Worm (Caenorhabditis elegans) whole organism, L4/young adult: Measurements from ENCODE around the gene T15B7.8.

ENCODE experiments used
- dao-5 ChIP-seq: sonication (generic microtip); optimal IDR thresholded peaks from 2 replicates; lab custom pipeline; 2016; ENCODE audit warnings: missing genotype, missing genetic modification characterization, moderate library complexity, missing compliant biosample characterization
- him-1 ChIP-seq: sonication (generic microtip); optimal IDR thresholded peaks from 2 replicates; lab custom pipeline; 2016; ENCODE audit warnings: missing genotype, missing genetic modification reagents, missing genetic modification characterization, missing compliant biosample characterization

DNA sequence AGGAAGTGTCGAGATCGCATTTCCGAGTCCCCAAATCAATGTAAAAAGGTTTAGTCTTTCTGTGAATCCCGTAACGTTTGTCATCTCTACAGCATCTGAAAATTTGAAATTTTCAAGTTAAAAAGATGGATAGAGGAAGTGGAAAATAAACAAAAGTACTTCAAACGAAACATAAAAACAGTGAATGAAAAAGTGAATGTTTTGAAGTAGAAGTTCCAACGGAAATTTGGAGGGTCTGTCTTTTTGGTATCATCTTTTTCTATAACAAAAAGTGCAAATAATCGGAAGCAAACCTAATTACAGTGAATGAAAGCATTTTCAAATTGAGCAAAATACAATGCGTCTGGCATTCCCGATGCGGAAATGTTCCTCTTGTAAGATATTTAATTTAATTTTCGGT, 24.9 kb downstream of the T15B7.8 start, which contains the start of gene lgc-54:
- no peak for TF ChIP-seq dao-5 (tag; lab: Kevin White, UChicago)
- no peak for TF ChIP-seq him-1
